Fruit fly (Drosophila melanogaster) whole organism, embryonic: Measurements from ENCODE around the gene kek6.

Source experiments
- B-H1 ChIP-seq: fragments of 200-800 bp; sonication (Bioruptor generic); IDR thresholded peaks from 3 replicates; pipeline ENCODE4 v1.3.6; 2022; ENCODE audit warnings: missing biosample characterization, missing genetic modification characterization
- CG10209 ChIP-seq: fragments of 200-800 bp; sonication (Bioruptor generic); optimal IDR thresholded peaks from 3 replicates; lab custom pipeline; 2017; ENCODE audit warnings: missing biosample characterization, mild to moderate bottlenecking, missing genetic modification characterization, missing genetic modification reagents
- CG10431 ChIP-seq: fragments of 200-800 bp; sonication (Bioruptor generic); optimal IDR thresholded peaks from 3 replicates; lab custom pipeline; 2018; ENCODE audit warnings: missing biosample characterization, mild to moderate bottlenecking, missing genetic modification characterization
- CG10462 ChIP-seq: fragments of 200-800 bp; sonication (Bioruptor generic); optimal IDR thresholded peaks from 2 replicates; lab custom pipeline; 2016; ENCODE audit warnings: missing biosample characterization, missing genetic modification characterization
- CG10565 ChIP-seq: fragments of 200-800 bp; sonication (Bioruptor generic); optimal IDR thresholded peaks from 3 replicates; lab custom pipeline; 2016; ENCODE audit warnings: missing biosample characterization, mild to moderate bottlenecking, missing genetic modification characterization
- CG12236 ChIP-seq: fragments of 200-800 bp; sonication (Bioruptor generic); optimal IDR thresholded peaks from 2 replicates; lab custom pipeline; 2016; ENCODE audit warnings: missing biosample characterization, missing genetic modification characterization
- CG13287 ChIP-seq: fragments of 200-800 bp; sonication (Bioruptor generic); IDR thresholded peaks from 2 replicates; pipeline ENCODE4 v1.3.6; 2022; ENCODE audit warnings: missing biosample characterization, missing genetic modification characterization; ENCODE audit not compliant: partially characterized antibody
- CG13424 ChIP-seq: fragments of 200-800 bp; sonication (Bioruptor generic); optimal IDR thresholded peaks from 2 replicates; lab custom pipeline; 2019; ENCODE audit warnings: missing biosample characterization, mild to moderate bottlenecking, missing genetic modification characterization, moderate library complexity
- CG13624 ChIP-seq: fragments of 200-800 bp; sonication (Bioruptor generic); optimal IDR thresholded peaks from 2 replicates; lab custom pipeline; 2016; ENCODE audit warnings: missing biosample characterization, missing genetic modification characterization
- CG1529 ChIP-seq: fragments of 200-800 bp; sonication (Bioruptor generic); optimal IDR thresholded peaks from 3 replicates; lab custom pipeline; 2018; ENCODE audit warnings: missing biosample characterization, missing genetic modification characterization
- CG18764 ChIP-seq: fragments of 200-800 bp; sonication (Bioruptor generic); optimal IDR thresholded peaks from 3 replicates; lab custom pipeline; 2016; ENCODE audit warnings: missing biosample characterization, missing genetic modification characterization
- CG2202 ChIP-seq: fragments of 200-800 bp; sonication (Bioruptor generic); optimal IDR thresholded peaks from 2 replicates; lab custom pipeline; 2018; ENCODE audit warnings: missing biosample characterization, mild to moderate bottlenecking, missing genetic modification characterization
- CG31365 ChIP-seq: fragments of 200-800 bp; sonication (Bioruptor generic); optimal IDR thresholded peaks from 2 replicates; lab custom pipeline; 2018; ENCODE audit warnings: missing biosample characterization, mild to moderate bottlenecking, missing genetic modification characterization
- CG3281 ChIP-seq: fragments of 200-800 bp; sonication (Bioruptor generic); optimal IDR thresholded peaks from 3 replicates; lab custom pipeline; 2017; ENCODE audit warnings: missing biosample characterization, mild to moderate bottlenecking, missing genetic modification characterization
- CG4282 ChIP-seq: fragments of 200-800 bp; sonication (Bioruptor generic); optimal IDR thresholded peaks from 2 replicates; lab custom pipeline; 2016; ENCODE audit warnings: missing biosample characterization, missing genetic modification characterization
- CG4707 ChIP-seq: fragments of 200-800 bp; sonication (Bioruptor generic); optimal IDR thresholded peaks from 2 replicates; lab custom pipeline; 2018; ENCODE audit warnings: missing biosample characterization, mild to moderate bottlenecking, missing genetic modification characterization, moderate library complexity
- CG6272 ChIP-seq: fragments of 200-800 bp; sonication (Bioruptor generic); IDR thresholded peaks from 2 replicates; pipeline ENCODE4 v1.3.6; 2022; ENCODE audit warnings: missing biosample characterization, missing genetic modification characterization
- CG7357 ChIP-seq: fragments of 200-800 bp; sonication (Bioruptor generic); IDR thresholded peaks from 3 replicates; pipeline ENCODE4 v1.3.6; 2022; ENCODE audit warnings: missing biosample characterization, missing genetic modification characterization
- CG7556 ChIP-seq: fragments of 200-800 bp; sonication (Bioruptor generic); optimal IDR thresholded peaks from 2 replicates; lab custom pipeline; 2017; ENCODE audit warnings: missing biosample characterization, mild to moderate bottlenecking, missing genetic modification characterization
- CG8089 ChIP-seq: fragments of 200-800 bp; sonication (Bioruptor generic); optimal IDR thresholded peaks from 3 replicates; lab custom pipeline; 2016; ENCODE audit warnings: missing biosample characterization, missing genetic modification characterization
- CG8359 ChIP-seq: fragments of 200-800 bp; sonication (Bioruptor generic); optimal IDR thresholded peaks from 2 replicates; lab custom pipeline; 2017; ENCODE audit warnings: missing biosample characterization, mild to moderate bottlenecking, missing genetic modification characterization, borderline replicate concordance
- CG8478 ChIP-seq: fragments of >200 bp; optimal IDR thresholded peaks from 2 replicates; lab custom pipeline; 2018
- CG9817 ChIP-seq: fragments of 200-800 bp; sonication (Bioruptor generic); optimal IDR thresholded peaks from 2 replicates; lab custom pipeline; 2018; ENCODE audit warnings: missing biosample characterization, mild to moderate bottlenecking, missing genetic modification characterization, moderate library complexity
- CTCF ChIP-seq: fragments of 200-800 bp; sonication (Bioruptor generic); optimal IDR thresholded peaks from 2 replicates; lab custom pipeline; 2017; ENCODE audit warnings: missing biosample characterization, mild to moderate bottlenecking, missing genetic modification characterization, moderate library complexity
- CrebB ChIP-seq: fragments of 200-800 bp; sonication (Bioruptor generic); optimal IDR thresholded peaks from 3 replicates; lab custom pipeline; 2018; ENCODE audit warnings: missing biosample characterization, mild to moderate bottlenecking, missing genetic modification characterization
- Doc2 ChIP-seq: fragments of 200-800 bp; sonication (Bioruptor generic); IDR thresholded peaks from 2 replicates; pipeline ENCODE4 v1.3.6; 2022; ENCODE audit warnings: missing biosample characterization, missing genetic modification characterization
- Elba2 ChIP-seq: fragments of 200-800 bp; sonication (Bioruptor generic); optimal IDR thresholded peaks from 3 replicates; lab custom pipeline; 2016; ENCODE audit warnings: missing biosample characterization, missing genetic modification characterization
- Fer1 ChIP-seq: fragments of 200-800 bp; sonication (Bioruptor generic); optimal IDR thresholded peaks from 2 replicates; lab custom pipeline; 2017; ENCODE audit warnings: missing biosample characterization, mild to moderate bottlenecking, missing genetic modification characterization
- Fer2 ChIP-seq: fragments of 200-800 bp; sonication (Bioruptor generic); optimal IDR thresholded peaks from 2 replicates; lab custom pipeline; 2018; ENCODE audit warnings: missing biosample characterization, mild to moderate bottlenecking, missing genetic modification characterization, moderate library complexity
- HLH54F ChIP-seq: fragments of 200-800 bp; sonication (Bioruptor generic); optimal IDR thresholded peaks from 3 replicates; lab custom pipeline; 2016; ENCODE audit warnings: missing biosample characterization, missing genetic modification characterization
- Optix ChIP-seq: fragments of 200-800 bp; sonication (Bioruptor generic); IDR thresholded peaks from 3 replicates; pipeline ENCODE4 v1.3.6; 2022; ENCODE audit warnings: missing biosample characterization, missing genetic modification characterization
- ac ChIP-seq: fragments of 200-800 bp; sonication (Bioruptor generic); optimal IDR thresholded peaks from 3 replicates; lab custom pipeline; 2017; ENCODE audit warnings: missing biosample characterization, mild to moderate bottlenecking, missing genetic modification characterization
- bsh ChIP-seq, 2 experiments: fragments of 200-800 bp; sonication (Bioruptor generic); optimal IDR thresholded peaks; 2 replicates each; lab custom pipeline; 2017 to 2018; ENCODE audit warnings: mild to moderate bottlenecking in 2 of 2, missing biosample characterization in 2 of 2, missing genetic modification characterization in 2 of 2, moderate library complexity in 1 of 2
- cg ChIP-seq: fragments of 200-800 bp; sonication (Bioruptor generic); optimal IDR thresholded peaks from 3 replicates; lab custom pipeline; 2019; ENCODE audit warnings: missing biosample characterization, mild to moderate bottlenecking, missing genetic modification characterization, moderate library complexity
- ci ChIP-seq: fragments of 200-800 bp; sonication (Bioruptor generic); IDR thresholded peaks from 3 replicates; pipeline ENCODE4 v1.3.6; 2022; ENCODE audit warnings: missing biosample characterization, missing genetic modification characterization
- en ChIP-seq: fragments of 200-800 bp; sonication (Bioruptor generic); optimal IDR thresholded peaks from 2 replicates; lab custom pipeline; 2016; ENCODE audit warnings: missing biosample characterization, missing genetic modification characterization
- ewg ChIP-seq: fragments of 200-800 bp; sonication (Bioruptor generic); optimal IDR thresholded peaks from 3 replicates; lab custom pipeline; 2017; ENCODE audit warnings: mild to moderate bottlenecking, missing biosample characterization, missing genetic modification reagents, missing genetic modification characterization
- fu2 ChIP-seq: fragments of 200-800 bp; sonication (Bioruptor generic); optimal IDR thresholded peaks from 2 replicates; lab custom pipeline; 2016; ENCODE audit warnings: missing biosample characterization, missing genetic modification characterization
- jing ChIP-seq: fragments of 200-800 bp; sonication (Bioruptor generic); optimal IDR thresholded peaks from 2 replicates; lab custom pipeline; 2018; ENCODE audit warnings: missing biosample characterization, mild to moderate bottlenecking, missing genetic modification characterization
- lola ChIP-seq, 3 experiments: fragments of >200 bp in 2 of 3; fragments of 200-800 bp in 1 of 3; sonication (Bioruptor generic) in 1 of 3; optimal IDR thresholded peaks; 2 replicates each; lab custom pipeline; 2017 to 2019; ENCODE audit warnings: missing biosample characterization in 3 of 3, missing genetic modification characterization in 3 of 3, mild to moderate bottlenecking in 1 of 3, moderate library complexity in 1 of 3
- pb ChIP-seq: fragments of 200-800 bp; sonication (Bioruptor generic); optimal IDR thresholded peaks from 3 replicates; lab custom pipeline; 2016; ENCODE audit warnings: missing biosample characterization, missing genetic modification characterization
- row ChIP-seq: fragments of 200-800 bp; sonication (Bioruptor generic); IDR thresholded peaks from 3 replicates; pipeline ENCODE4 v1.3.6; 2022; ENCODE audit warnings: missing biosample characterization, missing genetic modification characterization
- seq ChIP-seq: fragments of 200-800 bp; sonication (Bioruptor generic); IDR thresholded peaks from 2 replicates; pipeline ENCODE4 v1.3.6; 2022; ENCODE audit warnings: missing biosample characterization, missing genetic modification characterization
- slbo ChIP-seq: fragments of 200-800 bp; sonication (Bioruptor generic); IDR thresholded peaks from 2 replicates; pipeline ENCODE4 v1.3.6; 2022; ENCODE audit warnings: missing biosample characterization, missing genetic modification characterization
- tll ChIP-seq, 2 experiments: fragments of 200-800 bp in 1 of 2; fragments of >200 bp in 1 of 2; sonication (Bioruptor generic) in 1 of 2; optimal IDR thresholded peaks; 2 replicates each; lab custom pipeline; 2017 to 2019; ENCODE audit warnings: missing biosample characterization in 2 of 2, missing genetic modification characterization in 2 of 2, mild to moderate bottlenecking in 1 of 2, moderate library complexity in 1 of 2
- zfh2 ChIP-seq: fragments of 200-800 bp; sonication (Bioruptor generic); optimal IDR thresholded peaks from 2 replicates; lab custom pipeline; 2016; ENCODE audit warnings: missing biosample characterization, missing genetic modification characterization

kek6 gene

DNA sequence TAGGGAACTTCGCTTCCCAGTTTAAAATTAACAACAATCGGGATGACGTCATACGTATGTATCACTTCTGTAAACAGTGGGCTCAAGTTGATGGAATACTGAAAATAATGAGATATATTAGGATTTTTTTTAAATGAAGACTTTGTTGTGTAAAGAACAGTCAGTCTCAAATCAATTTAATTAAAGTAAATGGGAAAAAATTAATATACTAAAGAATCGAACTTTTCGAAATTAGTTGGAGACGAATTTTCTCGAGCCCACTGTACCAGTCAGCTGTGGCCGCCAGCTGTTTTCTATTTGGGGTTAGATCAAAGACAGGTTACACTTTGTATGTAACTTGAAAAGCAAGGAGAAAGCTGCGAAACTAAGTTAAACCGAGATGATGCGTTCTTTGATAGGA lies 33.6 kb upstream of the kek6 start, which contains the start of gene CG1635 (continued):
- TF ChIP-seq Fer2 (peak; percentile 99), Elba2 (GFP tag; lab: Kevin White, UChicago) (peak; percentile 91), en (GFP tag; lab: Kevin White, UChicago) (peak; percentile 96), ac (GFP tag; lab: Kevin White, UChicago) (peak; percentile 97), row (peak; percentile 100), pb (GFP tag; lab: Kevin White, UChicago) (peak; percentile 97), CTCF (peak; percentile 79), ewg (GFP tag; lab: Kevin White, UChicago) (peak; percentile 98), Doc2 (GFP tag; lab: Robert Waterston, UW) (peak; percentile 95), CG4707 (GFP tag; lab: Kevin White, UChicago) (peak; percentile 99), CG8359 (GFP tag; lab: Kevin White, UChicago) (peak; percentile 95), CG13424 (tag; lab: Kevin White, UChicago) (peak; percentile 100), Fer1 (GFP tag; lab: Kevin White, UChicago) (peak; percentile 100), seq (GFP tag; lab: Robert Waterston, UW) (peak; percentile 100), fu2 (GFP tag; lab: Kevin White, UChicago) (peak; percentile 98), CG7556 (GFP tag; lab: Kevin White, UChicago) (peak; percentile 100), bsh (GFP tag; optimal IDR thresholded peaks at IDR 0.05; lab: Kevin White, UChicago) (peak; percentile 97 to 100), CG4282 (peak; percentile 95), CG8478 (lab: Kevin White, UChicago) (no peak), CG2202 (tag; lab: Kevin White, UChicago) (peak; percentile 99), CG9817 (tag; lab: Kevin White, UChicago) (peak; percentile 100), CG7357 (GFP tag; lab: Robert Waterston, UW) (peak; percentile 95), CG13287 (peak; percentile 84), B-H1 (GFP tag; lab: Robert Waterston, UW) (peak; percentile 98), CG12236 (GFP tag; lab: Kevin White, UChicago) (peak; percentile 94), slbo (peak; percentile 99), zfh2 (GFP tag; lab: Kevin White, UChicago) (peak; percentile 98), Optix (GFP tag; lab: Robert Waterston, UW) (peak; percentile 96)
- TF ChIP-seq, all 482 proteins: peak for 458

dm6 chr3R:31590281-31590680 lies 31.7 kb upstream of the kek6 start, which contains the start of gene CG1638:
Gene CG1638 (plus strand): TSS chr3R:31590581.
- TF ChIP-seq HLH54F (GFP tag; lab: Kevin White, UChicago), result no peak
- TF ChIP-seq cg (GFP tag; lab: Kevin White, UChicago), result no peak
- TF ChIP-seq CG10565, result no peak
- no peak for TF ChIP-seq jing
- TF ChIP-seq CG3281 (GFP tag; lab: Kevin White, UChicago), result no peak
- no peak for TF ChIP-seq CG8089 (GFP tag; lab: Kevin White, UChicago)
- no peak for TF ChIP-seq tll (GFP tag; optimal IDR thresholded peaks at IDR 0.05; lab: Kevin White, UChicago)
- TF ChIP-seq CG31365 (tag; lab: Kevin White, UChicago), result no peak
- no peak for TF ChIP-seq CG1529 (GFP tag; lab: Kevin White, UChicago)
- no peak for TF ChIP-seq CG10431 (GFP tag; lab: Kevin White, UChicago)
- TF ChIP-seq lola (GFP tag; optimal IDR thresholded peaks at IDR 0.05; lab: Kevin White, UChicago), result no peak
- TF ChIP-seq ci (GFP tag; lab: Robert Waterston, UW), result no peak
- no peak for TF ChIP-seq CG6272 (GFP tag; lab: Robert Waterston, UW)
- no peak for TF ChIP-seq CrebB
- TF ChIP-seq CG13624 (GFP tag; lab: Kevin White, UChicago), result no peak
- TF ChIP-seq CG10209 (GFP tag; lab: Kevin White, UChicago), result no peak
- no peak for TF ChIP-seq CG18764
- TF ChIP-seq CG10462 (GFP tag; lab: Kevin White, UChicago), result no peak
